Worm (Caenorhabditis elegans) whole organism, L4 larva: ENCODE measurements around the gene Y39E4A.1.
A peak's percentile ranks its signal among the peaks of the same experiment; 100 is the strongest.

ENCODE experiments used
- F10B5.3 ChIP-seq: sonication (generic microtip); optimal IDR thresholded peaks from 2 replicates; lab custom pipeline; 2016; ENCODE audit warnings: mild to moderate bottlenecking, missing genetic modification characterization, missing compliant biosample characterization
- F26F4.8 ChIP-seq: fragments of 200-800 bp; sonication (Bioruptor generic); conservative IDR thresholded peaks from 2 replicates; pipeline ENCODE4 v1.3.6; 2022; ENCODE audit warnings: missing genetic modification characterization, missing compliant biosample characterization
- aly-2 ChIP-seq: sonication (generic microtip); optimal IDR thresholded peaks from 2 replicates; lab custom pipeline; 2018; ENCODE audit warnings: missing biosample characterization, missing genetic modification characterization
- arid-1 ChIP-seq: fragments of 200-800 bp; sonication (Bioruptor generic); conservative IDR thresholded peaks from 2 replicates; pipeline ENCODE4 v1.3.6; 2022; ENCODE audit warnings: missing genetic modification reagents, missing genetic modification characterization, missing compliant biosample characterization
- attf-4 ChIP-seq: sonication (generic microtip); optimal IDR thresholded peaks from 3 replicates; lab custom pipeline; 2017; ENCODE audit warnings: missing biosample characterization, missing genetic modification characterization
- ceh-28 ChIP-seq: fragments of 150-350 bp; optimal IDR thresholded peaks from 2 replicates; lab custom pipeline; 2014; ENCODE audit warnings: missing biosample characterization, missing genetic modification reagents, missing genetic modification characterization
- ceh-44 ChIP-seq: fragments of 200-800 bp; sonication (Bioruptor generic); IDR thresholded peaks from 2 replicates; pipeline ENCODE4 v1.3.6; 2022; ENCODE audit warnings: missing genetic modification reagents, missing genetic modification characterization, missing compliant biosample characterization
- daf-12 ChIP-seq: fragments of 150-350 bp; optimal IDR thresholded peaks from 2 replicates; lab custom pipeline; 2014; ENCODE audit warnings: missing biosample characterization, missing genetic modification reagents, missing genetic modification characterization
- daf-16 ChIP-seq, 3 experiments: sonication (generic microtip); optimal IDR thresholded peaks; 2 replicates each; lab custom pipeline; 2016 to 2017; ENCODE audit warnings: missing genetic modification characterization in 3 of 3, missing genetic modification reagents in 3 of 3, mild to moderate bottlenecking in 2 of 3, missing compliant biosample characterization in 2 of 3, missing biosample characterization in 1 of 3, moderate library complexity in 1 of 3
- daf-19 ChIP-seq: fragments of 200-800 bp; sonication (Bioruptor generic); conservative IDR thresholded peaks from 2 replicates; pipeline ENCODE4 v1.3.6; 2022; ENCODE audit warnings: missing genetic modification characterization, missing compliant biosample characterization
- daf-8 ChIP-seq: fragments of 200-800 bp; sonication (Bioruptor generic); IDR thresholded peaks from 2 replicates; pipeline ENCODE4 v1.3.6; 2022; ENCODE audit warnings: missing genetic modification characterization, missing compliant biosample characterization
- dpl-1 ChIP-seq: fragments of 150-350 bp; optimal IDR thresholded peaks from 2 replicates; lab custom pipeline; 2014; ENCODE audit warnings: missing biosample characterization, missing genetic modification reagents, missing genetic modification characterization
- dve-1 ChIP-seq: sonication (generic microtip); optimal IDR thresholded peaks from 2 replicates; lab custom pipeline; 2017; ENCODE audit warnings: antibody characterized with exemption, mild to moderate bottlenecking, missing genetic modification characterization, missing compliant biosample characterization; ENCODE audit not compliant: insufficient read depth
- egl-27 ChIP-seq: sonication (generic microtip); optimal IDR thresholded peaks from 3 replicates; lab custom pipeline; 2017; ENCODE audit warnings: missing biosample characterization, missing genetic modification reagents, missing genetic modification characterization
- fos-1 ChIP-seq: fragments of 150-350 bp; optimal IDR thresholded peaks from 2 replicates; lab custom pipeline; 2014; ENCODE audit warnings: missing biosample characterization, missing genetic modification characterization
- hif-1 ChIP-seq, 2 experiments: sonication (generic microtip); optimal IDR thresholded peaks; 2 replicates each; lab custom pipeline; 2016 to 2017; ENCODE audit warnings: missing compliant biosample characterization in 2 of 2, missing genetic modification characterization in 2 of 2, missing genetic modification reagents in 2 of 2, missing genotype in 2 of 2, mild to moderate bottlenecking in 1 of 2
- hlh-11 ChIP-seq: fragments of 200-800 bp; sonication (Bioruptor generic); optimal IDR thresholded peaks from 2 replicates; lab custom pipeline; 2018; ENCODE audit warnings: mild to moderate bottlenecking, missing genetic modification characterization, missing compliant biosample characterization
- hlh-30 ChIP-seq: sonication (generic microtip); optimal IDR thresholded peaks from 2 replicates; lab custom pipeline; 2017; ENCODE audit warnings: antibody characterized with exemption, mild to moderate bottlenecking, missing genetic modification characterization, missing compliant biosample characterization; ENCODE audit not compliant: insufficient read depth
- lin-15B ChIP-seq: fragments of 150-350 bp; sonication (generic microtip); optimal IDR thresholded peaks from 3 replicates; lab custom pipeline; 2014; ENCODE audit warnings: missing biosample characterization, missing genetic modification characterization
- lsy-2 ChIP-seq, 2 experiments: fragments of 150-350 bp in 1 of 2; sonication (generic microtip) in 1 of 2; optimal IDR thresholded peaks; 2 replicates each; lab custom pipeline; 2014 to 2017; ENCODE audit warnings: missing biosample characterization in 2 of 2, missing genetic modification characterization in 2 of 2
- madf-5 ChIP-seq, 2 experiments: fragments of 200-800 bp; sonication (Bioruptor generic); IDR thresholded peaks; 2 replicates each; pipeline ENCODE4 v1.3.6; 2022; ENCODE audit warnings: missing compliant biosample characterization in 2 of 2, missing genetic modification characterization in 2 of 2
- mdl-1 ChIP-seq, 2 experiments: fragments of 150-350 bp in 1 of 2; sonication (generic microtip) in 1 of 2; optimal IDR thresholded peaks; 2 replicates each; lab custom pipeline; 2014 to 2017; ENCODE audit warnings: missing biosample characterization in 2 of 2, missing genetic modification characterization in 2 of 2
- mep-1 ChIP-seq: fragments of 150-350 bp; sonication (generic microtip); optimal IDR thresholded peaks from 3 replicates; lab custom pipeline; 2014; ENCODE audit warnings: missing biosample characterization, missing genetic modification characterization
- mes-2 ChIP-seq: sonication (generic microtip); optimal IDR thresholded peaks from 2 replicates; lab custom pipeline; 2016; ENCODE audit warnings: missing genotype, mild to moderate bottlenecking, missing genetic modification characterization, missing compliant biosample characterization; ENCODE audit not compliant: poor library complexity, severe bottlenecking
- nhr-10 ChIP-seq: fragments of 150-350 bp; optimal IDR thresholded peaks from 2 replicates; lab custom pipeline; 2014; ENCODE audit warnings: missing biosample characterization, missing genetic modification characterization
- nhr-102 ChIP-seq: sonication (generic microtip); optimal IDR thresholded peaks from 2 replicates; lab custom pipeline; 2016; ENCODE audit warnings: mild to moderate bottlenecking, missing genetic modification characterization, moderate library complexity, missing compliant biosample characterization
- nhr-11 ChIP-seq: fragments of 150-350 bp; optimal IDR thresholded peaks from 2 replicates; lab custom pipeline; 2014; ENCODE audit warnings: missing biosample characterization, missing genetic modification characterization
- nhr-25 ChIP-seq: sonication (generic microtip); optimal IDR thresholded peaks from 2 replicates; lab custom pipeline; 2017; ENCODE audit warnings: missing genetic modification characterization, mild to moderate bottlenecking, missing compliant biosample characterization, antibody characterized with exemption, moderate library complexity, borderline replicate concordance; ENCODE audit not compliant: insufficient read depth
- nhr-28 ChIP-seq: fragments of 150-350 bp; optimal IDR thresholded peaks from 2 replicates; lab custom pipeline; 2014; ENCODE audit warnings: missing biosample characterization, missing genetic modification characterization
- nhr-76 ChIP-seq: fragments of 150-350 bp; optimal IDR thresholded peaks from 2 replicates; lab custom pipeline; 2014; ENCODE audit warnings: missing biosample characterization, missing genetic modification characterization
- nhr-77 ChIP-seq: fragments of 150-350 bp; optimal IDR thresholded peaks from 2 replicates; lab custom pipeline; 2014; ENCODE audit warnings: missing biosample characterization, missing genetic modification characterization
- pqm-1 ChIP-seq: sonication (generic microtip); optimal IDR thresholded peaks from 2 replicates; lab custom pipeline; 2017; ENCODE audit warnings: missing biosample characterization, missing genetic modification characterization
- rbr-2 ChIP-seq: sonication (generic microtip); optimal IDR thresholded peaks from 2 replicates; lab custom pipeline; 2016; ENCODE audit warnings: missing genotype, missing genetic modification characterization, missing compliant biosample characterization
- saeg-2 ChIP-seq: fragments of 200-800 bp; sonication (Bioruptor generic); IDR thresholded peaks from 2 replicates; pipeline ENCODE4 v1.3.6; 2022; ENCODE audit warnings: missing genetic modification reagents, missing genetic modification characterization, missing compliant biosample characterization
- sdz-12 ChIP-seq: fragments of 200-800 bp; sonication (Bioruptor generic); optimal IDR thresholded peaks from 2 replicates; lab custom pipeline; 2018; ENCODE audit warnings: mild to moderate bottlenecking, missing genetic modification characterization, missing compliant biosample characterization
- set-16 ChIP-seq: fragments of 200-800 bp; sonication (Bioruptor generic); IDR thresholded peaks from 2 replicates; pipeline ENCODE4 v1.3.6; 2022; ENCODE audit warnings: missing genetic modification reagents, missing genetic modification characterization, missing compliant biosample characterization
- spr-1 ChIP-seq: sonication (generic microtip); optimal IDR thresholded peaks from 2 replicates; lab custom pipeline; 2016; ENCODE audit warnings: mild to moderate bottlenecking, missing genetic modification characterization, missing compliant biosample characterization
- spr-3 ChIP-seq: fragments of 200-800 bp; sonication (Bioruptor generic); optimal IDR thresholded peaks from 2 replicates; lab custom pipeline; 2018; ENCODE audit warnings: mild to moderate bottlenecking, missing genetic modification characterization, missing compliant biosample characterization
- tag-97 ChIP-seq: fragments of 200-800 bp; sonication (Bioruptor generic); IDR thresholded peaks from 2 replicates; pipeline ENCODE4 v1.3.6; 2022; ENCODE audit warnings: missing genetic modification characterization, missing compliant biosample characterization
- unc-39 ChIP-seq: sonication (generic microtip); optimal IDR thresholded peaks from 2 replicates; lab custom pipeline; 2017; ENCODE audit warnings: missing biosample characterization, missing genetic modification characterization
- unc-62 ChIP-seq, 3 experiments: fragments of 150-350 bp in 1 of 3; sonication (generic microtip); optimal IDR thresholded peaks in 2 of 3; peaks in 1 of 3; 1 replicate in 1 of 3; 2 replicates in 2 of 3; lab custom pipeline; 2014 to 2017; ENCODE audit warnings: missing biosample characterization in 3 of 3, missing genetic modification characterization in 3 of 3, missing genetic modification reagents in 3 of 3, missing genotype in 1 of 3
- zfp-3 ChIP-seq: fragments of 200-800 bp; sonication (Bioruptor generic); conservative IDR thresholded peaks from 2 replicates; pipeline ENCODE4 v1.3.6; 2022; ENCODE audit warnings: missing genetic modification reagents, missing genetic modification characterization, missing compliant biosample characterization
- ztf-11 ChIP-seq: fragments of 150-350 bp; optimal IDR thresholded peaks from 2 replicates; lab custom pipeline; 2014; ENCODE audit warnings: missing biosample characterization, missing genetic modification characterization

The Y39E4A.1 gene

DNA sequence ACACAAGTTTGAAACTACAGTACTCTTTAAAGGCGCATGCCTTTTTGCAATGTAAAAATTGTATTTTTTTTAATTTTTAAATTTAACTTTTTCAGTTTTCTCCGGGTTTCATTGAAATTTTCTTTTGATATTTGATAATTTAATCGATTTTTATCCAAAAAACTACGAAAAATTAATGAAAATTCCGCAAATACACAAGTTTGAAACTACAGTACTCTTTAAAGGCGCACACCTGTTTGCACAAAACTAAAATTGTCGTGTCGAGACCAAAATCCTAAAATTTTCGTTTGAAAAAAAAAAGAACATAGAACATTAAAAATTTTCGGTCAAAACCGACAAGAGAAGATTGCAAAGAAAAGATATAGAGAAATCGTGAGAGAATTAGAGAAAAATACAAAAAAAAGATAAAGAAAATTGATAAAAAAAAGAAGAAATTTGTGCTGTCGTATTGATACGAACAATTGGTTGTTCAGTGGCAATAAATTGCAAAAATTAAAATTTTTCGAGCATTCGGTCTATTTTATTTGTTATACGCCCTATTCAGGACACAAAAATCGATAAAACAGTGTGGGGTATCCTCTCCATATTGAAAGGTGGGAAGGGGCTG lies 16.3 kb downstream of the Y39E4A.1 start (continued):
- TF ChIP-seq saeg-2 (GFP tag; lab: Robert Waterston, UW), result no peak
- no peak for TF ChIP-seq zfp-3 (GFP tag; lab: Robert Waterston, UW)
- TF ChIP-seq daf-19, result no peak
- TF ChIP-seq dve-1 (tag; lab: Kevin White, UChicago), result peak; percentile 70
- peak; percentile 31 for TF ChIP-seq nhr-28
- no peak for TF ChIP-seq attf-4
- TF ChIP-seq hif-1 (tag; optimal IDR thresholded peaks at IDR 0.05; lab: Kevin White, UChicago), result no peak
- no peak for TF ChIP-seq arid-1
- no peak for TF ChIP-seq nhr-25 (tag; lab: Kevin White, UChicago)
- peak; percentile 24 for TF ChIP-seq hlh-11 (tag; lab: Kevin White, UChicago)
- no peak for TF ChIP-seq mdl-1 (tag; optimal IDR thresholded peaks at IDR 0.05; lab: Kevin White, UChicago)
- no peak for TF ChIP-seq daf-8 (GFP tag; lab: Robert Waterston, UW)
- TF ChIP-seq ceh-44 (GFP tag; lab: Robert Waterston, UW), result no peak
- no peak for TF ChIP-seq nhr-76 (tag; lab: Kevin White, UChicago)
- TF ChIP-seq dpl-1 (GFP tag; lab: Kevin White, UChicago), result no peak
- no peak for TF ChIP-seq fos-1 (tag; lab: Kevin White, UChicago)
- no peak for TF ChIP-seq ztf-11
- TF ChIP-seq madf-5 (GFP tag; IDR thresholded peaks at IDR 0.05; lab: Robert Waterston, UW), result no peak
- TF ChIP-seq ceh-28 (tag; lab: Kevin White, UChicago), result no peak
- TF ChIP-seq rbr-2 (tag; lab: Kevin White, UChicago), result no peak
- no peak for TF ChIP-seq F10B5.3 (tag; lab: Kevin White, UChicago)
- no peak for TF ChIP-seq spr-1 (tag; lab: Kevin White, UChicago)
- TF ChIP-seq egl-27, result no peak
- no peak for TF ChIP-seq aly-2 (tag; lab: Kevin White, UChicago)
- no peak for TF ChIP-seq tag-97 (GFP tag; lab: Robert Waterston, UW)
- no peak for TF ChIP-seq nhr-11 (tag; lab: Kevin White, UChicago)
- no peak for TF ChIP-seq nhr-102 (tag; lab: Kevin White, UChicago)

DNA sequence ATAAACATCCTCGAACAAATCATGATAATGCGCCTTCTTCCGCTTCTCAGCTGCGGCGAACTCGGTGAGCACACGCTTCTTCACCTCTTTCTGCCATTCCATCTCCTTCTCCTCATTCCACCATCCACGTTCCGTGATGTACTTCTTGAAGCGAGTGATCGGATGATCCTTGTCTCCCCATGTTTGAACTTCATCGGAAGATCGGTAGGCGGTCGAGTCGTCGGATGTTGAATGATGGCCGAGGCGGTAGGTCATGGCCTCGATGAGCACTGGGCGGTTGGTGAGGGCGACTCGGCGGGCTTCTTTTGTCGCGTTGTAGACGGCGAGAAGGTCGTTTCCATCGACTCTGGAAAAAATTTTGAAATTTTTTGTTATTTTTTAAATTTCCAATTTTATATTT lies 17.1 kb downstream of the Y39E4A.1 start:
- TF ChIP-seq set-16 (GFP tag; lab: Robert Waterston, UW), result peak; percentile 51
- TF ChIP-seq nhr-10 (tag; lab: Kevin White, UChicago), result no peak

DNA sequence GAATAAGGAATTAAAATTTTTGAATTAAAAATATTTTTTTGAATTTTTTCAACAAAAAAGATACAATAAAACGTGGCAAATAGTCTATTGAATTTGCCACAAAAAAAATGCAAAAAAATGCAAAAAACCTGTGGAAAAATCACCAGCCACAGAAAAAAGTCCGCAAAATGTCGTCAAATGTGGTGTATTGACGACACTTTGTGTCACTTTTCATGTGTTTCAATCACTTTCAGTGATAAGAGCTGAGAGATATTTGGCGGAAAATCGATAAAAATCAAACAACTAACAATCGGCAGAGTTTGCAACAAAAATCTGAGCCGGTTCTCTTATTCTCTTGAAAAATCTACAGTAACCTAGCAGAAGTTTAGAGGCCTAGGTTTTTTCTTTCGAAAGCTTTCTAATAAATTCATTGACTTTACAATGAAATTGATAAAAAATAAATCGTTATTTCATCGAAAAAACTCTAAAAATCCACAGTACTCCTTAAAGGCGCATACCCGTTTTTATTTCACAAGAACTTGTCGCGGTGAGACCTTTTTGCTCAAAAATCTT lies 20.7 kb downstream of the Y39E4A.1 start:
- TF ChIP-seq dve-1 (tag; lab: Kevin White, UChicago), result peak; percentile 58
- peak; percentile 43 for TF ChIP-seq dpl-1 (GFP tag; lab: Kevin White, UChicago)
- peak; percentile 61 for TF ChIP-seq hlh-30 (tag; lab: Kevin White, UChicago)
- TF ChIP-seq lsy-2 (tag; optimal IDR thresholded peaks at IDR 0.05; lab: Kevin White, UChicago), result peak in 1 of 2 experiments; percentile 82
- TF ChIP-seq daf-12 (tag; lab: Kevin White, UChicago), result no peak
- TF ChIP-seq sdz-12 (GFP tag; lab: Kevin White, UChicago), result no peak
- no peak for TF ChIP-seq unc-39 (tag; lab: Kevin White, UChicago)
- peak; percentile 35 for TF ChIP-seq mes-2 (tag; lab: Kevin White, UChicago)
- peak; percentile 2 for TF ChIP-seq mep-1 (tag; lab: Kevin White, UChicago)
- TF ChIP-seq nhr-77, result peak; percentile 20
- TF ChIP-seq F26F4.8 (GFP tag; lab: Robert Waterston, UW), result no peak
- peak; percentile 39 for TF ChIP-seq hlh-11 (tag; lab: Kevin White, UChicago)
- TF ChIP-seq pqm-1 (tag; lab: Kevin White, UChicago), result no peak
- TF ChIP-seq unc-62 (GFP tag; optimal IDR thresholded peaks at IDR 0.05 in 1 of 2; lab: Kevin White, UChicago), result peak in 1 of 2 experiments; percentile 99
- TF ChIP-seq unc-62 (tag; optimal IDR thresholded peaks at IDR 0.05; lab: Kevin White, UChicago), result no peak
- TF ChIP-seq lin-15B (tag; lab: Kevin White, UChicago), result no peak
- TF ChIP-seq daf-16 (GFP tag; optimal IDR thresholded peaks at IDR 0.05; lab: Kevin White, UChicago), result no peak
- TF ChIP-seq daf-16 (tag; optimal IDR thresholded peaks at IDR 0.05; lab: Kevin White, UChicago), result peak; percentile 43
- TF ChIP-seq nhr-28, result peak; percentile 32
- TF ChIP-seq spr-3 (GFP tag; lab: Kevin White, UChicago), result no peak
